Fruit fly (Drosophila melanogaster): ENCODE data around the gene Taf10b.

dm6 chr2L:2731370-2732138, 36.1 kb downstream of the Taf10b start:
- TF ChIP-seq Dll (optimal IDR thresholded peaks at IDR 0.05) (no peak), CG8478 (optimal IDR thresholded peaks at IDR 0.05) (no peak)

All from whole organism.